Worm (Caenorhabditis elegans) whole organism, mixed stage, embryonic: ENCODE data around the gene K02E7.1.

Experiments used
- ces-1 ChIP-seq: fragments of 150-350 bp; optimal IDR thresholded peaks from 2 replicates; lab custom pipeline; 2014; ENCODE audit warnings: missing biosample characterization, missing genetic modification reagents, missing genetic modification characterization
- lin-13 ChIP-seq: fragments of 150-350 bp; optimal IDR thresholded peaks from 2 replicates; lab custom pipeline; 2014; ENCODE audit warnings: missing biosample characterization, missing genetic modification characterization
- lsy-2 ChIP-seq: fragments of 150-350 bp; optimal IDR thresholded peaks from 2 replicates; lab custom pipeline; 2014; ENCODE audit warnings: missing biosample characterization, missing genetic modification characterization
- mep-1 ChIP-seq: fragments of 150-350 bp; optimal IDR thresholded peaks from 2 replicates; lab custom pipeline; 2017; ENCODE audit warnings: missing biosample characterization, missing genetic modification reagents, missing genetic modification characterization, inconsistent platforms
- nhr-237 ChIP-seq: fragments of 150-350 bp; optimal IDR thresholded peaks from 2 replicates; lab custom pipeline; 2014; ENCODE audit warnings: missing biosample characterization, missing genetic modification characterization
- nhr-28 ChIP-seq: fragments of 150-350 bp; optimal IDR thresholded peaks from 2 replicates; lab custom pipeline; 2014; ENCODE audit warnings: missing biosample characterization, missing genetic modification characterization
- snpc-4 ChIP-seq: fragments of 150-350 bp; optimal IDR thresholded peaks from 2 replicates; lab custom pipeline; 2014; ENCODE audit warnings: missing biosample characterization, missing genetic modification characterization
- tbx-8 ChIP-seq: fragments of 200-800 bp; sonication (Bioruptor generic); optimal IDR thresholded peaks from 2 replicates; lab custom pipeline; 2018; ENCODE audit warnings: mild to moderate bottlenecking, missing genetic modification characterization, moderate library complexity, missing compliant biosample characterization
- unc-120 ChIP-seq: sonication (generic microtip); optimal IDR thresholded peaks from 2 replicates; lab custom pipeline; 2017; ENCODE audit warnings: missing genetic modification characterization, missing compliant biosample characterization; ENCODE audit not compliant: poor library complexity, severe bottlenecking
- unc-39 ChIP-seq: fragments of 150-350 bp; optimal IDR thresholded peaks from 2 replicates; lab custom pipeline; 2014; ENCODE audit warnings: missing biosample characterization, missing genetic modification characterization
- unc-62 ChIP-seq: fragments of 150-350 bp; optimal IDR thresholded peaks from 2 replicates; lab custom pipeline; 2014; ENCODE audit warnings: missing biosample characterization, missing genetic modification reagents, missing genetic modification characterization

ce11 chrII:1106914-1107597 is 24.1 kb downstream of the K02E7.1 start, which contains the start of gene col-40:
- TF ChIP-seq tbx-8 = no peak
- TF ChIP-seq ces-1 (GFP tag; lab: Kevin White, UChicago) = no peak
- TF ChIP-seq snpc-4 (tag; lab: Kevin White, UChicago) = no peak
- TF ChIP-seq lsy-2 (tag; lab: Kevin White, UChicago) = no peak
- no peak for TF ChIP-seq unc-62 (GFP tag; lab: Kevin White, UChicago)
- no peak for TF ChIP-seq mep-1
- TF ChIP-seq unc-39 (tag; lab: Kevin White, UChicago) = no peak
- TF ChIP-seq nhr-237 (tag; lab: Kevin White, UChicago) = no peak
- TF ChIP-seq unc-120 (tag; lab: Kevin White, UChicago) = no peak
- no peak for TF ChIP-seq nhr-28
- TF ChIP-seq lin-13 (tag; lab: Kevin White, UChicago) = no peak
